Worm (Caenorhabditis elegans): Measurements from ENCODE around the gene F16B12.7.

The F16B12.7 gene

ce11 chrX:14113347-14113746, 5.0 kb downstream of the F16B12.7 start, which contains the start of gene nhr-281:
Gene nhr-281 (minus strand): TSS chrX:14113447.
- no peak for TF ChIP-seq nhr-47 (tag; optimal IDR thresholded peaks at IDR 0.05)

ce11 chrX:14115480-14116161, 7.3 kb downstream of the F16B12.7 start, which contains the start of gene F28H6.7:
Gene F28H6.7 (plus strand): TSS chrX:14116111.
- TF ChIP-seq sup-37 (GFP tag; optimal IDR thresholded peaks at IDR 0.05) (no peak), Y116A8C.19 (tag; optimal IDR thresholded peaks at IDR 0.05; ENCODE audit: borderline replicate concordance) (no peak), nhr-77 (tag; optimal IDR thresholded peaks at IDR 0.05) (peak; percentile 28), unc-30 (tag; optimal IDR thresholded peaks at IDR 0.05) (no peak), nhr-237 (tag; optimal IDR thresholded peaks at IDR 0.05) (no peak), zag-1 (tag; optimal IDR thresholded peaks at IDR 0.05) (no peak), xbp-1 (tag; optimal IDR thresholded peaks at IDR 0.05) (peak; percentile 24), fos-1 (tag; optimal IDR thresholded peaks at IDR 0.05) (peak; percentile 9), pqm-1 (tag; optimal IDR thresholded peaks at IDR 0.05) (no peak), lin-35 (GFP tag; optimal IDR thresholded peaks at IDR 0.05) (peak in 1 of 2 experiments; percentile 70), nhr-20 (tag; optimal IDR thresholded peaks at IDR 0.05) (peak; percentile 41), nhr-76 (tag; optimal IDR thresholded peaks at IDR 0.05) (no peak), ceh-8 (GFP tag; optimal IDR thresholded peaks at IDR 0.05) (no peak), ztf-4 (tag; optimal IDR thresholded peaks at IDR 0.05) (no peak), nhr-47 (tag; optimal IDR thresholded peaks at IDR 0.05) (peak; percentile 37), tlp-1 (tag; optimal IDR thresholded peaks at IDR 0.05) (no peak), nhr-90 (tag; optimal IDR thresholded peaks at IDR 0.05; ENCODE audit: poor library complexity) (peak; percentile 51), C16A3.4 (tag; optimal IDR thresholded peaks at IDR 0.05) (peak; percentile 23), fkh-8 (tag; optimal IDR thresholded peaks at IDR 0.05) (no peak), lsy-2 (tag; optimal IDR thresholded peaks at IDR 0.05) (no peak), unc-62 (GFP tag; optimal IDR thresholded peaks at IDR 0.05) (no peak), snu-23 (GFP tag; optimal IDR thresholded peaks at IDR 0.05) (peak; percentile 64), ceh-88 (GFP tag; IDR thresholded peaks at IDR 0.05) (no peak), ztf-11 (tag; optimal IDR thresholded peaks at IDR 0.05) (peak in 1 of 2 experiments; percentile 8), swsn-7 (tag; optimal IDR thresholded peaks at IDR 0.05) (peak; percentile 27), elt-3 (tag; optimal IDR thresholded peaks at IDR 0.05) (peak in 1 of 6 experiments; percentile 24), aly-2 (tag; optimal IDR thresholded peaks at IDR 0.05) (no peak), lin-13 (GFP tag; optimal IDR thresholded peaks at IDR 0.05) (no peak), hlh-4 (tag; optimal IDR thresholded peaks at IDR 0.05) (no peak), rnt-1 (tag; optimal IDR thresholded peaks at IDR 0.05) (peak; percentile 39), snpc-4 (tag; optimal IDR thresholded peaks at IDR 0.05) (no peak), efl-1 (optimal IDR thresholded peaks at IDR 0.05) (no peak), efl-1 (GFP tag; optimal IDR thresholded peaks at IDR 0.05 in 1 of 2) (no peak), F16B12.6 (tag; optimal IDR thresholded peaks at IDR 0.05) (no peak), fkh-10 (GFP tag; optimal IDR thresholded peaks at IDR 0.05) (peak; percentile 10), dsc-1 (tag; optimal IDR thresholded peaks at IDR 0.05) (peak; percentile 43), mdl-1 (tag; optimal IDR thresholded peaks at IDR 0.05) (peak in 1 of 2 experiments; percentile 16), unc-130 (tag; optimal IDR thresholded peaks at IDR 0.05) (no peak), grh-1 (GFP tag; IDR thresholded peaks at IDR 0.05) (peak; percentile 13; the same call in 1 of the 2 replicates), elt-2 (tag; optimal IDR thresholded peaks at IDR 0.05) (peak; percentile 36), ceh-63 (GFP tag; optimal IDR thresholded peaks at IDR 0.05) (no peak), irx-1 (tag; optimal IDR thresholded peaks at IDR 0.05) (no peak), nhr-84 (tag; optimal IDR thresholded peaks at IDR 0.05) (no peak), dpl-1 (GFP tag; optimal IDR thresholded peaks at IDR 0.05) (peak in 2 of 3 experiments; percentile 4 to 15), unc-98 (GFP tag; IDR thresholded peaks at IDR 0.05) (no peak), blmp-1 (tag; optimal IDR thresholded peaks at IDR 0.05) (peak; percentile 44), alr-1 (tag; optimal IDR thresholded peaks at IDR 0.05; ENCODE audit: borderline replicate concordance) (no peak), hlh-17 (GFP tag; optimal IDR thresholded peaks at IDR 0.05; ENCODE audit: borderline replicate concordance) (no peak), ama-1 (optimal IDR thresholded peaks at IDR 0.05) (no peak), efl-3 (GFP tag; optimal IDR thresholded peaks at IDR 0.05) (no peak)

All from whole organism, L1 larva.